Fruit fly (Drosophila melanogaster) whole organism, adult: ENCODE results near the gene CG31174.

ENCODE experiments used
- CG11617 ChIP-seq: fragments of 200-800 bp; sonication (Bioruptor generic); optimal IDR thresholded peaks from 2 replicates; lab custom pipeline; 2017; ENCODE audit warnings: mild to moderate bottlenecking, missing biosample characterization, missing genetic modification reagents, missing genetic modification characterization
- CG12768 ChIP-seq: fragments of 200-800 bp; sonication (Bioruptor generic); optimal IDR thresholded peaks from 2 replicates; lab custom pipeline; 2017; ENCODE audit warnings: missing biosample characterization, missing genetic modification characterization, mild to moderate bottlenecking, moderate library complexity, missing genetic modification reagents
- CG7101 ChIP-seq: fragments of 200-800 bp; sonication (Bioruptor generic); optimal IDR thresholded peaks from 2 replicates; lab custom pipeline; 2018; ENCODE audit warnings: missing biosample characterization, mild to moderate bottlenecking, missing genetic modification characterization, moderate library complexity
- kay ChIP-seq: fragments of 200-800 bp; sonication (Bioruptor generic); peaks from one replicate; lab custom pipeline; 2016; ENCODE audit warnings: missing biosample characterization, missing genetic modification characterization, borderline replicate concordance
- tj ChIP-seq: fragments of 200-800 bp; sonication (Bioruptor generic); optimal IDR thresholded peaks from 3 replicates; lab custom pipeline; 2017; ENCODE audit warnings: missing biosample characterization, mild to moderate bottlenecking, missing genetic modification characterization, moderate library complexity
- toe ChIP-seq: fragments of 200-800 bp; sonication (Bioruptor generic); optimal IDR thresholded peaks from 2 replicates; lab custom pipeline; 2016; ENCODE audit warnings: missing biosample characterization, missing genetic modification characterization

dm6 chr3R:21893929-21894328 is 24.6 kb upstream of the CG31174 start:
- TF ChIP-seq toe (no peak), CG12768 (GFP tag; lab: Kevin White, UChicago) (no peak), kay (GFP tag; lab: Kevin White, UChicago) (no peak), tj (no peak), CG11617 (GFP tag; lab: Kevin White, UChicago) (no peak), CG7101 (tag; lab: Kevin White, UChicago) (no peak)
